Worm (Caenorhabditis elegans): ENCODE data around the gene pqn-35.

The pqn-35 gene

DNA sequence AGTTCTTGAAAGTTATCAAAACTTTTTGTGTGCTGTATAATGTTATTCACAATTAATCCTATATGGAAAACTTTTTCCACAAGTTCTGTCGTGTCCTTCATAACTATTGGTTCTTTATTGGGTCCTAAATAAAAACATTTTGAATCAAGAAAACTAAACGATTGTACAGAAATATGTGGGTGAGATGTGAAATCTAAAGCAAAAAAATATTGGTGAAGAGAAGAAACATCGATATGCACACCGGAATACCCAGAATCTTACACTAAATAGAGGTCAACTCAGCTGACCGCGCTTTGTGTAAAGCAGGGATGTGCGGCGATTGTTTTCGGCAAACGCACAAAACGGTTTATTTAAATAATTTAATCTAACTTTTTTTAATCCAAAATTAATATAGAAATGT is 48.5 kb downstream of the pqn-35 start, which contains the start of gene T05A7.13:
Gene T05A7.13 (minus strand): TSS at position 101 of the 400 bp plus-strand sequence.
- no peak for TF ChIP-seq ztf-11 (tag; optimal IDR thresholded peaks at IDR 0.05)
- no peak for TF ChIP-seq unc-39 (tag; optimal IDR thresholded peaks at IDR 0.05)
- no peak for TF ChIP-seq nhr-11 (tag; optimal IDR thresholded peaks at IDR 0.05)
- no peak for TF ChIP-seq nhr-129 (tag; optimal IDR thresholded peaks at IDR 0.05)
- TF ChIP-seq ztf-1 (GFP tag; conservative IDR thresholded peaks at IDR 0.05), result no peak
- no peak for TF ChIP-seq peb-1 (tag; optimal IDR thresholded peaks at IDR 0.05)
- no peak for TF ChIP-seq ZK546.5 (tag; optimal IDR thresholded peaks at IDR 0.05)
- no peak for TF ChIP-seq sma-9 (GFP tag; optimal IDR thresholded peaks at IDR 0.05)
- no peak for TF ChIP-seq sma-9 (tag; optimal IDR thresholded peaks at IDR 0.05)
- TF ChIP-seq lsy-2 (tag; optimal IDR thresholded peaks at IDR 0.05), result no peak
- no peak for TF ChIP-seq skn-1 (tag; optimal IDR thresholded peaks at IDR 0.05)
- no peak for TF ChIP-seq lin-39 (tag; optimal IDR thresholded peaks at IDR 0.05)
- no peak for TF ChIP-seq ztf-4 (tag; optimal IDR thresholded peaks at IDR 0.05)
- no peak for TF ChIP-seq nhr-237 (tag; optimal IDR thresholded peaks at IDR 0.05)
- TF ChIP-seq nhr-77 (tag; optimal IDR thresholded peaks at IDR 0.05), result no peak
- TF ChIP-seq zag-1 (tag; optimal IDR thresholded peaks at IDR 0.05), result no peak

DNA sequence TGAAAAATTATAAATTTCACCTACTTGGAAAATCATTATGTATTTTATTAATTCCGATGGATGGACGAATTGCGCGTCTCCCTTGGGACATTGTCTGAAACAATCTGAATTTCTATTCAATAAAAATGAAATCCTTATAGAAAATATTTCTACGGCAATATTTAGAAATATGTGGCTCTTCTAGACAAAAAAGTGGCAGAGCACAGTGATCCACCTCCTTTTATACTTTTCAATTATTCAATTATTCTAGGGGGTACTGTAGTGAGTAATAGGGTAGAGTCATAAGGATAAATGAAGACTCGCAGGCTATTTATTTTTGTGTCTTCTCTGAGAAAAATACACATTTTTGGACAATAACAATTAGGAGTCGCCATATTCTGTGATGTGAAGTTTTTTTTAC is 50.4 kb downstream of the pqn-35 start, which contains the start of gene T05A7.12:
Gene T05A7.12 (minus strand): TSS at position 101 of the 400 bp plus-strand sequence.
- TF ChIP-seq nhr-10 (tag; optimal IDR thresholded peaks at IDR 0.05) (no peak), ama-1 (optimal IDR thresholded peaks at IDR 0.05) (no peak), nhr-237 (tag; optimal IDR thresholded peaks at IDR 0.05) (no peak), skn-1 (tag; optimal IDR thresholded peaks at IDR 0.05) (no peak), elt-3 (tag; optimal IDR thresholded peaks at IDR 0.05) (no peak), sem-4 (tag; optimal IDR thresholded peaks at IDR 0.05) (no peak), snpc-4 (tag; optimal IDR thresholded peaks at IDR 0.05) (no peak), C34F6.9 (tag; optimal IDR thresholded peaks at IDR 0.05) (no peak), alr-1 (tag; optimal IDR thresholded peaks at IDR 0.05) (no peak)

DNA sequence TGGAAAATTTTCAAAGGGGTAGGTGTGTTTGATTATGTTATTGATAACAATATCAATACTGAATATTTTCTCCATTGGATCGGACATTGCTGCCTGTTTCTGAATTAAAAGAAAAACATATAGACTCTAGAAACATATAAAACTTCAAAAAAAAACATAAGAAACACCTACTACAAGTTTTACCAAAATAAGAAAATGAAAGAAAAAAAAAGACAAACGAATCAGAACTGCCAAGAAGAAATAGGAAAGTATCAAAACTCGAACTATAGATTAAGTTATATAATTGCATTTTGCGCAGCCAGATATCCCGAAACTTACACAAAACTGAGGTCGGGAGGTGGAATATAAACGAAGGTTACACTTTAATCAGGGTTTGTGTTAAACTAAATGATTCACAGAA is 52.6 kb downstream of the pqn-35 start, which contains the start of gene T05A7.11:
Gene T05A7.11 (minus strand): TSS at position 101 of the 400 bp plus-strand sequence.
- no peak for TF ChIP-seq lin-13 (GFP tag; optimal IDR thresholded peaks at IDR 0.05)
- no peak for TF ChIP-seq F13H6.1 (tag; optimal IDR thresholded peaks at IDR 0.05)
- no peak for TF ChIP-seq gmeb-1 (tag; optimal IDR thresholded peaks at IDR 0.05)
- no peak for TF ChIP-seq nhr-10 (tag; optimal IDR thresholded peaks at IDR 0.05)
- TF ChIP-seq elt-3 (tag; optimal IDR thresholded peaks at IDR 0.05), result no peak
- TF ChIP-seq dmd-4 (tag; optimal IDR thresholded peaks at IDR 0.05), result no peak
- TF ChIP-seq nhr-21 (tag; optimal IDR thresholded peaks at IDR 0.05), result no peak
- no peak for TF ChIP-seq lsy-2 (tag; optimal IDR thresholded peaks at IDR 0.05)
- TF ChIP-seq zag-1 (tag; optimal IDR thresholded peaks at IDR 0.05), result no peak
- no peak for TF ChIP-seq sem-4 (tag; optimal IDR thresholded peaks at IDR 0.05)
- no peak for TF ChIP-seq ztf-11 (tag; optimal IDR thresholded peaks at IDR 0.05)
- no peak for TF ChIP-seq R02D3.7 (tag; optimal IDR thresholded peaks at IDR 0.05)
- TF ChIP-seq unc-62 (GFP tag; optimal IDR thresholded peaks at IDR 0.05), result no peak
- TF ChIP-seq mab-5 (tag; optimal IDR thresholded peaks at IDR 0.05), result no peak
- TF ChIP-seq sma-3 (GFP tag; optimal IDR thresholded peaks at IDR 0.05), result no peak
- no peak for TF ChIP-seq ztf-1 (GFP tag; conservative IDR thresholded peaks at IDR 0.05)
- no peak for TF ChIP-seq mdl-1 (tag; optimal IDR thresholded peaks at IDR 0.05)
- TF ChIP-seq unc-39 (tag; optimal IDR thresholded peaks at IDR 0.05), result no peak

DNA sequence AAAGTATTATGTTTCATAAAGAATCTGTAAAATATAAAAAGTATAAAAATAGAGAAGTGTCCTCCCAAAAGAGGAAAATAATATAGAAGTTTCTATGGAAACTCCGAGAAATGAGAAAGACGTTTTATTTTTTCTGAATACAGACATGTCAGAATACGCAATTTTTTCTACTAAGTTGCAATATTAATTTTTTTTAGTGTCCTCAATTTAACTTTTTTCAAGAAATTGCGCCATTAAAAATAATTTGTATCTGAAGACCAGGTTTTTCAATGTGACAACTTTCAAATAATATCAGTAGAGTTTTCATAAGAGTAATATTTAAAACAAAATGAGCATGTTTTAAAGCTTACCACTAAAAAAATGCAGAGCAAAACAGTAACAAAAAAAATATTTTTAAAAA is 54.8 kb downstream of the pqn-35 start, which contains the start of gene fut-5:
Gene fut-5 (minus strand): TSS at position 101 of the 400 bp plus-strand sequence.
- TF ChIP-seq mdl-1 (tag; optimal IDR thresholded peaks at IDR 0.05) (no peak), nhr-23 (tag; optimal IDR thresholded peaks at IDR 0.05) (no peak), ztf-11 (tag; optimal IDR thresholded peaks at IDR 0.05) (no peak), mab-5 (tag; optimal IDR thresholded peaks at IDR 0.05) (no peak), blmp-1 (tag; optimal IDR thresholded peaks at IDR 0.05; ENCODE audit: insufficient read depth) (no peak), sma-3 (GFP tag; optimal IDR thresholded peaks at IDR 0.05) (no peak), sem-4 (tag; optimal IDR thresholded peaks at IDR 0.05) (no peak), nhr-129 (tag; optimal IDR thresholded peaks at IDR 0.05) (no peak), lsy-2 (tag; optimal IDR thresholded peaks at IDR 0.05) (no peak), zag-1 (tag; optimal IDR thresholded peaks at IDR 0.05) (no peak), alr-1 (tag; optimal IDR thresholded peaks at IDR 0.05) (no peak), nhr-6 (tag; optimal IDR thresholded peaks at IDR 0.05) (no peak), nhr-25 (tag; optimal IDR thresholded peaks at IDR 0.05) (no peak)

Measured in whole organism, L2 larva.